Fruit fly (Drosophila melanogaster): ENCODE measurements around the gene ApepP.

ApepP gene

dm6 chr2L:16868897-16869324 is 41.3 kb downstream of the ApepP start (continued):
- peak; percentile 60 for TF ChIP-seq slbo (GFP tag; IDR thresholded peaks at IDR 0.05)
- no peak for TF ChIP-seq maf-S (GFP tag; optimal IDR thresholded peaks at IDR 0.05)
- TF ChIP-seq CG30431 (GFP tag; optimal IDR thresholded peaks at IDR 0.05), result no peak
- peak; percentile 36; the same call in 1 of the 3 replicates for TF ChIP-seq Aef1 (GFP tag; IDR thresholded peaks at IDR 0.05)
- no peak for TF ChIP-seq Ravus (GFP tag; IDR thresholded peaks at IDR 0.05)
- TF ChIP-seq Awh (GFP tag; IDR thresholded peaks at IDR 0.05), result no peak
- no peak for TF ChIP-seq CG7963 (GFP tag; IDR thresholded peaks at IDR 0.05; ENCODE audit: partially characterized antibody)
- TF ChIP-seq CG13123 (GFP tag; optimal IDR thresholded peaks at IDR 0.05), result no peak
- TF ChIP-seq ro (GFP tag; IDR thresholded peaks at IDR 0.05), result no peak
- TF ChIP-seq grau (tag; optimal IDR thresholded peaks at IDR 0.05), result peak; percentile 67
- TF ChIP-seq Scr (GFP tag; IDR thresholded peaks at IDR 0.05; ENCODE audit: partially characterized antibody), result no peak
- no peak for TF ChIP-seq nerfin-2 (GFP tag; IDR thresholded peaks at IDR 0.05; ENCODE audit: partially characterized antibody)
- no peak for TF ChIP-seq p53 (GFP tag; optimal IDR thresholded peaks at IDR 0.05)
- no peak for TF ChIP-seq CG1603 (tag; optimal IDR thresholded peaks at IDR 0.05)
- TF ChIP-seq pzg (GFP tag; optimal IDR thresholded peaks at IDR 0.05), result no peak
- no peak for TF ChIP-seq Jarid2 (GFP tag; optimal IDR thresholded peaks at IDR 0.05)
- TF ChIP-seq chif (GFP tag; optimal IDR thresholded peaks at IDR 0.05), result no peak
- TF ChIP-seq gsb-n (tag; optimal IDR thresholded peaks at IDR 0.05), result peak; percentile 9
- no peak for TF ChIP-seq Hmx (GFP tag; optimal IDR thresholded peaks at IDR 0.05)
- no peak for TF ChIP-seq Dip2 (GFP tag; IDR thresholded peaks at IDR 0.05)
- TF ChIP-seq Hr39 (optimal IDR thresholded peaks at IDR 0.05), result no peak
- TF ChIP-seq Med (GFP tag), result peak; percentile 66
- TF ChIP-seq CG7271 (tag; optimal IDR thresholded peaks at IDR 0.05), result no peak
- no peak for TF ChIP-seq inv (GFP tag; IDR thresholded peaks at IDR 0.05; ENCODE audit: partially characterized antibody)
- no peak for TF ChIP-seq CG16863 (GFP tag; optimal IDR thresholded peaks at IDR 0.05)
- TF ChIP-seq unpg (GFP tag; optimal IDR thresholded peaks at IDR 0.05), result peak; percentile 60
- peak; percentile 71 for TF ChIP-seq ttk (GFP tag; IDR thresholded peaks at IDR 0.05)
- TF ChIP-seq pb (GFP tag; optimal IDR thresholded peaks at IDR 0.05), result no peak
- TF ChIP-seq Nf-YC (tag; optimal IDR thresholded peaks at IDR 0.05), result peak; percentile 60
- TF ChIP-seq Atf6 (GFP tag; IDR thresholded peaks at IDR 0.05), result peak; percentile 61; the same call in 1 of the 2 replicates
- TF ChIP-seq amos (GFP tag; IDR thresholded peaks at IDR 0.05; ENCODE audit: partially characterized antibody), result no peak
- TF ChIP-seq sim (GFP tag; IDR thresholded peaks at IDR 0.05), result no peak
- peak in 1 of 2 experiments; percentile 51 for TF ChIP-seq bsh (GFP tag; optimal IDR thresholded peaks at IDR 0.05)
- TF ChIP-seq trem (tag; optimal IDR thresholded peaks at IDR 0.05), result no peak
- TF ChIP-seq CG17359 (tag; optimal IDR thresholded peaks at IDR 0.05), result peak; percentile 49
- peak; percentile 62 for TF ChIP-seq CG12391 (tag; optimal IDR thresholded peaks at IDR 0.05)
- TF ChIP-seq CG15011 (GFP tag; optimal IDR thresholded peaks at IDR 0.05), result no peak
- TF ChIP-seq zf30C (GFP tag; optimal IDR thresholded peaks at IDR 0.05), result no peak
- peak; percentile 26; the same call in 1 of the 2 replicates for TF ChIP-seq H2.0 (GFP tag; IDR thresholded peaks at IDR 0.05)
- no peak for TF ChIP-seq sna (GFP tag; IDR thresholded peaks at IDR 0.05; ENCODE audit: partially characterized antibody)
- peak; percentile 40 for TF ChIP-seq Meics (GFP tag; optimal IDR thresholded peaks at IDR 0.05)

- TF ChIP-seq Med (GFP tag), result peak; percentile 47
- TF ChIP-seq Gsc (GFP tag; IDR thresholded peaks at IDR 0.05), result no peak
- no peak for TF ChIP-seq cwo (GFP tag; optimal IDR thresholded peaks at IDR 0.05)
- 0 out of 3 replicates have a peak, but pooled peaks have one; percentile 22 for TF ChIP-seq ci (GFP tag; IDR thresholded peaks at IDR 0.05)
- TF ChIP-seq exex (tag; optimal IDR thresholded peaks at IDR 0.05), result peak; percentile 75
- TF ChIP-seq CTCF (GFP tag; optimal IDR thresholded peaks at IDR 0.05), result peak; percentile 5
- peak; percentile 16; the same call in 1 of the 2 replicates for TF ChIP-seq CG13287 (GFP tag; IDR thresholded peaks at IDR 0.05; ENCODE audit: partially characterized antibody)
- TF ChIP-seq yki (optimal IDR thresholded peaks at IDR 0.05), result no peak
- peak; percentile 11 for TF ChIP-seq zen (tag; optimal IDR thresholded peaks at IDR 0.05)
- TF ChIP-seq CG1647 (GFP tag; optimal IDR thresholded peaks at IDR 0.05), result no peak
- TF ChIP-seq vvl (GFP tag; IDR thresholded peaks at IDR 0.05), result peak; percentile 35; the same call in 1 of the 2 replicates
- peak; percentile 37 for TF ChIP-seq Vsx1 (GFP tag; optimal IDR thresholded peaks at IDR 0.05)
- no peak for TF ChIP-seq stc (GFP tag; IDR thresholded peaks at IDR 0.05)
- no peak for TF ChIP-seq CG8290 (GFP tag; optimal IDR thresholded peaks at IDR 0.05)
- TF ChIP-seq CG8290 (tag; optimal IDR thresholded peaks at IDR 0.05), result peak in 1 of 2 experiments; percentile 14
Observed at dm6 chr2L:16862526-16862925, 47.7 kb downstream of the ApepP start.
